Worm (Caenorhabditis elegans) whole organism, L2 larva: Measurements from ENCODE around the gene fbxb-54.

Experiments
- alr-1 ChIP-seq: fragments of 150-350 bp; optimal IDR thresholded peaks from 2 replicates; lab custom pipeline; 2014; ENCODE audit warnings: missing biosample characterization, missing genetic modification characterization
- ceh-82 ChIP-seq: fragments of 150-350 bp; optimal IDR thresholded peaks from 2 replicates; lab custom pipeline; 2014; ENCODE audit warnings: missing biosample characterization, missing genetic modification characterization
- fos-1 ChIP-seq: fragments of 150-350 bp; optimal IDR thresholded peaks from 2 replicates; lab custom pipeline; 2014; ENCODE audit warnings: missing biosample characterization, missing genetic modification characterization
- lin-13 ChIP-seq: fragments of 150-350 bp; optimal IDR thresholded peaks from 2 replicates; lab custom pipeline; 2014; ENCODE audit warnings: missing biosample characterization, missing genetic modification reagents, missing genetic modification characterization
- unc-39 ChIP-seq: fragments of 150-350 bp; optimal IDR thresholded peaks from 2 replicates; lab custom pipeline; 2014; ENCODE audit warnings: missing biosample characterization, missing genetic modification characterization
- ztf-1 ChIP-seq: fragments of 200-800 bp; sonication (Bioruptor generic); conservative IDR thresholded peaks from 2 replicates; pipeline ENCODE4 v1.3.6; 2022; ENCODE audit warnings: missing genetic modification characterization, missing compliant biosample characterization
- ztf-11 ChIP-seq: sonication (generic microtip); optimal IDR thresholded peaks from 2 replicates; lab custom pipeline; 2017; ENCODE audit warnings: missing biosample characterization, missing genetic modification characterization

- TF ChIP-seq unc-39 (tag; lab: Kevin White, UChicago) = no peak
- TF ChIP-seq ztf-1 = no peak
- no peak for TF ChIP-seq fos-1 (tag; lab: Kevin White, UChicago)
- TF ChIP-seq ztf-11 = no peak
- TF ChIP-seq ceh-82 (tag; lab: Kevin White, UChicago) = no peak
- no peak for TF ChIP-seq lin-13
- no peak for TF ChIP-seq alr-1 (tag; lab: Kevin White, UChicago)
These were observed 19.9 kb upstream of the fbxb-54 start, which contains the start of gene K05F6.10 for ce11 chrII:1576030-1576429.
